Worm (Caenorhabditis elegans) whole organism, L4/young adult: ENCODE measurements around the gene tsp-16.

Experiments used
- dao-5 ChIP-seq: sonication (generic microtip); optimal IDR thresholded peaks from 2 replicates; lab custom pipeline; 2016; ENCODE audit warnings: missing genotype, missing genetic modification characterization, moderate library complexity, missing compliant biosample characterization
- him-1 ChIP-seq: sonication (generic microtip); optimal IDR thresholded peaks from 2 replicates; lab custom pipeline; 2016; ENCODE audit warnings: missing genotype, missing genetic modification reagents, missing genetic modification characterization, missing compliant biosample characterization

ce11 chrX:6989342-6989741, 7.1 kb downstream of the tsp-16 start, which contains the start of gene F01E11.18:
- TF ChIP-seq him-1 (tag; lab: Kevin White, UChicago), result no peak
- TF ChIP-seq dao-5 (tag; lab: Kevin White, UChicago), result no peak
